Fruit fly (Drosophila melanogaster): ENCODE data around the gene CG7131.

CG7131 gene

dm6 chr3R:18244171-18245043 is 44.2 kb downstream of the CG7131 start (continued):
- no peak for TF ChIP-seq fd64A (GFP tag; optimal IDR thresholded peaks at IDR 0.05)
- TF ChIP-seq CG17359 (tag; optimal IDR thresholded peaks at IDR 0.05): no peak
- no peak for TF ChIP-seq Sin3A (optimal IDR thresholded peaks at IDR 0.05)
- TF ChIP-seq salm (tag; optimal IDR thresholded peaks at IDR 0.05): no peak

dm6 chr3R:18243718-18244170 is 44.8 kb downstream of the CG7131 start:
- TF ChIP-seq pfk (GFP tag; optimal IDR thresholded peaks at IDR 0.05) (peak; percentile 2), CG4282 (GFP tag; optimal IDR thresholded peaks at IDR 0.05) (peak; percentile 21), CG6765 (GFP tag; optimal IDR thresholded peaks at IDR 0.05) (peak; percentile 28), Dek (tag; optimal IDR thresholded peaks at IDR 0.05) (peak; percentile 11), CG12659 (GFP tag; optimal IDR thresholded peaks at IDR 0.05) (peak; percentile 40), twi (tag; optimal IDR thresholded peaks at IDR 0.05) (no peak), Tbp (GFP tag; optimal IDR thresholded peaks at IDR 0.05) (no peak), CG11247 (GFP tag; IDR thresholded peaks at IDR 0.05) (no peak), seq (GFP tag; IDR thresholded peaks at IDR 0.05) (0 out of 2 replicates have a peak, but pooled peaks have one; percentile 3), CrebB (tag; optimal IDR thresholded peaks at IDR 0.05) (peak; percentile 11), MTF-1 (GFP tag; optimal IDR thresholded peaks at IDR 0.05; ENCODE audit: borderline replicate concordance) (peak; percentile 0), gcm (GFP tag; optimal IDR thresholded peaks at IDR 0.05) (no peak), onecut (GFP tag; IDR thresholded peaks at IDR 0.05) (peak; percentile 100), CG33213 (GFP tag; optimal IDR thresholded peaks at IDR 0.05) (peak; percentile 10), jing (GFP tag; optimal IDR thresholded peaks at IDR 0.05) (no peak), CG12071 (GFP tag; optimal IDR thresholded peaks at IDR 0.05) (peak; percentile 58), CG7839 (tag; optimal IDR thresholded peaks at IDR 0.05) (peak; percentile 2), kay (GFP tag; optimal IDR thresholded peaks at IDR 0.05) (peak; percentile 70), zf30C (GFP tag; optimal IDR thresholded peaks at IDR 0.05) (no peak), CG6813 (GFP tag; optimal IDR thresholded peaks at IDR 0.05) (peak; percentile 44), CG10959 (GFP tag; IDR thresholded peaks at IDR 0.05) (no peak), Gug (GFP tag; IDR thresholded peaks at IDR 0.05) (peak; percentile 21; the same call in 1 of the 4 replicates), Doc2 (GFP tag; IDR thresholded peaks at IDR 0.05) (no peak), fd3F (GFP tag; optimal IDR thresholded peaks at IDR 0.05) (no peak), Chrac-16 (GFP tag; optimal IDR thresholded peaks at IDR 0.05) (peak; percentile 25), Fer3 (tag; optimal IDR thresholded peaks at IDR 0.05) (no peak), CG13775 (GFP tag; optimal IDR thresholded peaks at IDR 0.05) (no peak), zfh2 (GFP tag; optimal IDR thresholded peaks at IDR 0.05) (peak; percentile 42), D19B (GFP tag; optimal IDR thresholded peaks at IDR 0.05) (peak; percentile 6), nerfin-1 (tag; optimal IDR thresholded peaks at IDR 0.05) (peak; percentile 6), lab (GFP tag; optimal IDR thresholded peaks at IDR 0.05) (peak; percentile 59), pan (optimal IDR thresholded peaks at IDR 0.05) (no peak), pan (GFP tag; optimal IDR thresholded peaks at IDR 0.05 in 1 of 2, IDR thresholded peaks at IDR 0.05 in 1 of 2) (peak in 1 of 2 experiments; percentile 14), wdn (GFP tag; IDR thresholded peaks at IDR 0.05) (0 out of 2 replicates have a peak, but pooled peaks have one; percentile 10), mirr (GFP tag; optimal IDR thresholded peaks at IDR 0.05) (peak; percentile 49), CG15479 (GFP tag; optimal IDR thresholded peaks at IDR 0.05) (no peak), CG11456 (GFP tag; IDR thresholded peaks at IDR 0.05) (peak; percentile 14; the same call in 1 of the 3 replicates), Six4 (GFP tag; optimal IDR thresholded peaks at IDR 0.05) (no peak), knrl (GFP tag; IDR thresholded peaks at IDR 0.05; ENCODE audit: partially characterized antibody) (peak; percentile 30; the same call in 1 of the 3 replicates), sd (tag; optimal IDR thresholded peaks at IDR 0.05) (no peak), vfl (GFP tag; optimal IDR thresholded peaks at IDR 0.05) (peak; percentile 24), ems (GFP tag; optimal IDR thresholded peaks at IDR 0.05) (peak; percentile 39), Drgx (GFP tag; IDR thresholded peaks at IDR 0.05) (peak; percentile 46)

Data from whole organism, embryonic.